Fruit fly (Drosophila melanogaster): Measurements from ENCODE around the gene CG7110.

Gene CG7110

dm6 chr2L:13414525-13415481, 16.0 kb downstream of the CG7110 start, which contains the start of the genes CG16956, CG42784 and CG43850 (continued):
- TF ChIP-seq CG15011 (GFP tag; optimal IDR thresholded peaks at IDR 0.05), result peak; percentile 68
- TF ChIP-seq CG17912 (GFP tag; optimal IDR thresholded peaks at IDR 0.05), result peak; percentile 71
- peak; percentile 48 for TF ChIP-seq Deaf1 (tag; optimal IDR thresholded peaks at IDR 0.05)
- 0 out of 2 replicates have a peak, but pooled peaks have one; percentile 25 for TF ChIP-seq sim (GFP tag; IDR thresholded peaks at IDR 0.05)
- TF ChIP-seq bigmax (GFP tag; optimal IDR thresholded peaks at IDR 0.05), result peak; percentile 57
- no peak for TF ChIP-seq CG6689 (GFP tag; IDR thresholded peaks at IDR 0.05)
- TF ChIP-seq odd (GFP tag; optimal IDR thresholded peaks at IDR 0.05), result peak; percentile 83
- peak; percentile 20; the same call in 1 of the 2 replicates for TF ChIP-seq sens-2 (GFP tag; IDR thresholded peaks at IDR 0.05)
- peak; percentile 41; the same call in 1 of the 2 replicates for TF ChIP-seq ttk (GFP tag; IDR thresholded peaks at IDR 0.05)
- peak; percentile 58 for TF ChIP-seq pfk (GFP tag; optimal IDR thresholded peaks at IDR 0.05)
- TF ChIP-seq CG33213 (GFP tag; optimal IDR thresholded peaks at IDR 0.05), result peak; percentile 30
- TF ChIP-seq CG13775 (GFP tag; optimal IDR thresholded peaks at IDR 0.05), result peak; percentile 56
- peak; percentile 63 for TF ChIP-seq CG4328 (GFP tag; optimal IDR thresholded peaks at IDR 0.05)
- no peak for TF ChIP-seq p53 (GFP tag; optimal IDR thresholded peaks at IDR 0.05)
- peak; percentile 13 for TF ChIP-seq CG8388 (GFP tag; optimal IDR thresholded peaks at IDR 0.05)
- TF ChIP-seq stwl (tag; optimal IDR thresholded peaks at IDR 0.05), result no peak
- no peak for TF ChIP-seq Hr39 (optimal IDR thresholded peaks at IDR 0.05)
- TF ChIP-seq Nf-YC (tag; optimal IDR thresholded peaks at IDR 0.05), result peak; percentile 49
- TF ChIP-seq lab (GFP tag; optimal IDR thresholded peaks at IDR 0.05), result peak; percentile 94
- no peak for TF ChIP-seq dimm (GFP tag; IDR thresholded peaks at IDR 0.05)
- peak; percentile 48 for TF ChIP-seq exex (tag; optimal IDR thresholded peaks at IDR 0.05)
- 0 out of 3 replicates have a peak, but pooled peaks have one; percentile 60 for TF ChIP-seq so (GFP tag; IDR thresholded peaks at IDR 0.05)
- peak; percentile 20; the same call in 1 of the 3 replicates for TF ChIP-seq CG11695 (GFP tag; IDR thresholded peaks at IDR 0.05)
- no peak for TF ChIP-seq gsb-n (tag; optimal IDR thresholded peaks at IDR 0.05)
- no peak for TF ChIP-seq pan (optimal IDR thresholded peaks at IDR 0.05)
- TF ChIP-seq pan (GFP tag; optimal IDR thresholded peaks at IDR 0.05 in 1 of 2, IDR thresholded peaks at IDR 0.05 in 1 of 2), result no peak
- TF ChIP-seq pzg (GFP tag; optimal IDR thresholded peaks at IDR 0.05), result peak; percentile 19
- peak; percentile 30 for TF ChIP-seq CG12104 (GFP tag; optimal IDR thresholded peaks at IDR 0.05)
- TF ChIP-seq fru (optimal IDR thresholded peaks at IDR 0.05), result no peak
- peak; percentile 69 for TF ChIP-seq CG1233 (GFP tag; optimal IDR thresholded peaks at IDR 0.05)
- TF ChIP-seq dan (GFP tag; IDR thresholded peaks at IDR 0.05), result no peak
- no peak for TF ChIP-seq trh (GFP tag; optimal IDR thresholded peaks at IDR 0.05)
- TF ChIP-seq HHEX (GFP tag; optimal IDR thresholded peaks at IDR 0.05), result peak; percentile 78
- no peak for TF ChIP-seq Bgb (GFP tag; IDR thresholded peaks at IDR 0.05; ENCODE audit: partially characterized antibody)
- no peak for TF ChIP-seq TFAM (GFP tag; optimal IDR thresholded peaks at IDR 0.05)
- no peak for TF ChIP-seq slou (GFP tag; optimal IDR thresholded peaks at IDR 0.05)
- no peak for TF ChIP-seq Ada2b (GFP tag; IDR thresholded peaks at IDR 0.05)
- TF ChIP-seq eyg (GFP tag; optimal IDR thresholded peaks at IDR 0.05), result no peak
- TF ChIP-seq Drgx (GFP tag; IDR thresholded peaks at IDR 0.05), result no peak
- TF ChIP-seq YL-1 (GFP tag; optimal IDR thresholded peaks at IDR 0.05), result peak; percentile 55
- no peak for TF ChIP-seq Lpt (GFP tag; optimal IDR thresholded peaks at IDR 0.05)
- peak; percentile 5 for TF ChIP-seq gro (GFP tag; optimal IDR thresholded peaks at IDR 0.05)
- peak; percentile 25; the same call in 1 of the 2 replicates for TF ChIP-seq crol (GFP tag; IDR thresholded peaks at IDR 0.05)
- TF ChIP-seq hkb (optimal IDR thresholded peaks at IDR 0.05), result no peak
- no peak; the same call in 1 of the 2 replicates for TF ChIP-seq hkb (GFP tag; IDR thresholded peaks at IDR 0.05)
- no peak for TF ChIP-seq CG15601 (tag; optimal IDR thresholded peaks at IDR 0.05)
- TF ChIP-seq Gsc (GFP tag; IDR thresholded peaks at IDR 0.05), result no peak
- peak; percentile 54; the same call in 1 of the 2 replicates for TF ChIP-seq CG31441 (GFP tag; IDR thresholded peaks at IDR 0.05)
- no peak for TF ChIP-seq CG17612 (GFP tag; IDR thresholded peaks at IDR 0.05)
- no peak for TF ChIP-seq br (optimal IDR thresholded peaks at IDR 0.05)
- TF ChIP-seq wor (GFP tag; IDR thresholded peaks at IDR 0.05), result no peak
